Fruit fly (Drosophila melanogaster): Measurements from ENCODE around the gene Pmm2.

DNA sequence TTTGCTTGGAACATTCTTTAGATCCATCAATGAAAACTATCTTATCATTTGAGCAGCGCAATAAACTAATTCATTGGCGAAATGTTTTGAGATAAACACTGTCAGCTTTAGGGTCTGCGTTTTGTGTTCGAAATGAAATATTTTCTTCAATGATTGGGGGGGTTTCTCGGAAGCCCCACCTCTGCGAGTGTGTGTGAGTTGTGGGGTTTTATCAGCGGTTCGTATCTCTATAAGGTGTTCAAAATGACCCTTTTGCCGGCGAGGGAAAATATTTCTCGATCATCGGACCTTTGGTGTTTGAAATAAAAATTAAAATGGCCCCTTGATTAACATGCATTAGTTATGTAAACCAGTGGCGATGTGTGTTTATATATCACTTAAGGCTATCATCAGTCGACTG is 50.6 kb downstream of the Pmm2 start:
- no peak for TF ChIP-seq CG4318 (GFP tag; optimal IDR thresholded peaks at IDR 0.05)
- no peak for TF ChIP-seq CG10631 (GFP tag; optimal IDR thresholded peaks at IDR 0.05)
- no peak for TF ChIP-seq CG8632 (GFP tag; optimal IDR thresholded peaks at IDR 0.05)
- TF ChIP-seq Hr38 (GFP tag; optimal IDR thresholded peaks at IDR 0.05) = no peak
- no peak for TF ChIP-seq Blimp-1 (GFP tag; optimal IDR thresholded peaks at IDR 0.05)

Measured in whole organism, prepupa.